Worm (Caenorhabditis elegans) whole organism, midembryonic: ENCODE data around the gene clec-3.

Experiments
- T22C8.4 ChIP-seq: fragments of 200-800 bp; sonication (Bioruptor generic); IDR thresholded peaks from 2 replicates; pipeline ENCODE4 v1.3.6; 2022; ENCODE audit warnings: missing genetic modification characterization, missing compliant biosample characterization
- flt-1 ChIP-seq: fragments of 200-800 bp; sonication (Bioruptor generic); IDR thresholded peaks from 2 replicates; pipeline ENCODE4 v1.3.6; 2022; ENCODE audit warnings: missing genetic modification characterization, missing compliant biosample characterization
- klf-2 ChIP-seq: fragments of 200-800 bp; sonication (Bioruptor generic); conservative IDR thresholded peaks from 2 replicates; pipeline ENCODE4 v1.3.6; 2022; ENCODE audit warnings: missing genetic modification reagents, missing genetic modification characterization, missing compliant biosample characterization
- med-1 ChIP-seq: sonication (generic microtip); optimal IDR thresholded peaks from 2 replicates; lab custom pipeline; 2017; ENCODE audit warnings: missing genetic modification characterization, mild to moderate bottlenecking, missing compliant biosample characterization, antibody characterized with exemption, missing genetic modification reagents; ENCODE audit not compliant: insufficient read depth
- ref-1 ChIP-seq: fragments of 200-800 bp; sonication (Bioruptor generic); conservative IDR thresholded peaks from 2 replicates; pipeline ENCODE4 v1.3.6; 2022; ENCODE audit warnings: missing genetic modification reagents, missing genetic modification characterization, missing compliant biosample characterization
- ztf-23 ChIP-seq: fragments of 200-800 bp; sonication (Bioruptor generic); IDR thresholded peaks from 2 replicates; pipeline ENCODE4 v1.3.6; 2022; ENCODE audit warnings: missing genetic modification reagents, missing genetic modification characterization, missing compliant biosample characterization
- ztf-29 ChIP-seq: fragments of 200-800 bp; sonication (Bioruptor generic); IDR thresholded peaks from 2 replicates; pipeline ENCODE4 v1.3.6; 2022; ENCODE audit warnings: missing genetic modification reagents, missing genetic modification characterization, missing compliant biosample characterization

DNA sequence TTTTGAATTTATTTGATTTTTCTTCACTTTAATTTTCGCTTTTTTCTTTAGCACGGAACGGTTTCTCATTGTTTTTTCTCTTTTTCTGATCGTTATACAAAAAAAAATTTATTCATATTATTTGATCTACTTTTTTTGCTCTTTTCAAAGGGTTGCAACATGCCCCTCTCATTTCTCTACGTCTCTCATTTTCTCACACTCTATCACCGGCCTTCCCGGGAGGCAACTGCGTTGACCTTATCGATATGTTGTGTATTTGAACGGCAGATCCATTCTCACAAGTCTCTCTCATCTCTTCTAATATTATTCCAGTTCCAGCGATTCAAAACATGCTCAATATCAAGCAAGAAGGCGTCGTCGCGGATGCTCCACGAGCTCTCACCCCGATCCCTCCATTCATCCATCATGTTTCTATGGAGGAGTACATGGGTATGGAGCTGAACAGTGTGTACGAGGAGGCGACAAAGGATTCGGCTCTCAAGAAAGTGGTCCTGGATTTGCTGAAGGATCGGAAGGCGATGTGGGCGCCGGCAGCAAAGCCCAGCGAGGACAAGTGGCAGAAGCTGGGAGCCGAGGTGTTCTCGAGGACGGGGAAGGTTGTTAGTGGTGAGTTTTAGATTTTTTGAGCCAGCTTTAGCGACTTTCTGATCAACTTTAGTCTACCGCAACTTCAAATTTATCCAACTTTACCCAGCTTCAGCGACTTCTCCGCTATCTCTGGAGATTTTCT lies 19.0 kb downstream of the clec-3 start, which contains the start of gene lido-9:
- TF ChIP-seq klf-2 (no peak), flt-1 (GFP tag; lab: Robert Waterston, UW) (no peak), ref-1 (GFP tag; lab: Robert Waterston, UW) (no peak), ztf-23 (GFP tag; lab: Robert Waterston, UW) (no peak), med-1 (no peak), ztf-29 (GFP tag; lab: Robert Waterston, UW) (no peak), T22C8.4 (GFP tag; lab: Robert Waterston, UW) (no peak)
